Worm (Caenorhabditis elegans) whole organism, L1 larva: ENCODE measurements around the gene ttr-13.

Source experiments
- hlh-17 ChIP-seq: fragments of 200-800 bp; sonication (Bioruptor generic); optimal IDR thresholded peaks from 2 replicates; lab custom pipeline; 2018; ENCODE audit warnings: missing genetic modification characterization, mild to moderate bottlenecking, missing compliant biosample characterization, moderate library complexity, borderline replicate concordance
- lin-13 ChIP-seq: fragments of 150-350 bp; optimal IDR thresholded peaks from 2 replicates; lab custom pipeline; 2014; ENCODE audit warnings: missing biosample characterization, missing genetic modification reagents, missing genetic modification characterization
- rnt-1 ChIP-seq: sonication (generic microtip); optimal IDR thresholded peaks from 2 replicates; lab custom pipeline; 2016; ENCODE audit warnings: mild to moderate bottlenecking, missing genetic modification characterization, moderate library complexity, missing compliant biosample characterization

ce11 chrV:20634330-20634729, 2.4 kb downstream of the ttr-13 start, which contains the start of gene F46B3.16:
- TF ChIP-seq hlh-17 (GFP tag; lab: Kevin White, UChicago) (no peak), rnt-1 (tag; lab: Kevin White, UChicago) (no peak), lin-13 (GFP tag; lab: Kevin White, UChicago) (no peak)
